Worm (Caenorhabditis elegans) whole organism, young adult: ENCODE measurements around the gene Y73F8A.15.

Source experiments
- F33H1.4 ChIP-seq: fragments of 200-800 bp; sonication (Bioruptor generic); IDR thresholded peaks from 2 replicates; pipeline ENCODE4 v1.3.6; 2022; ENCODE audit warnings: missing genetic modification reagents, missing genetic modification characterization, missing compliant biosample characterization
- F52B5.7 ChIP-seq: sonication (generic microtip); optimal IDR thresholded peaks from 2 replicates; lab custom pipeline; 2016; ENCODE audit warnings: mild to moderate bottlenecking, missing genetic modification characterization, missing compliant biosample characterization
- F57C9.4 ChIP-seq: sonication (generic microtip); optimal IDR thresholded peaks from 2 replicates; lab custom pipeline; 2017; ENCODE audit warnings: mild to moderate bottlenecking, missing genetic modification characterization, missing compliant biosample characterization
- Y95B8A.8 ChIP-seq: fragments of 200-800 bp; sonication (Bioruptor generic); IDR thresholded peaks from 2 replicates; pipeline ENCODE4 v1.3.6; 2022; ENCODE audit warnings: missing genetic modification reagents, missing genetic modification characterization, missing compliant biosample characterization
- akir-1 ChIP-seq: fragments of 200-800 bp; sonication (Bioruptor generic); optimal IDR thresholded peaks from 2 replicates; lab custom pipeline; 2018; ENCODE audit warnings: mild to moderate bottlenecking, missing genetic modification characterization, moderate library complexity, missing compliant biosample characterization
- ceh-79 ChIP-seq: sonication (generic microtip); optimal IDR thresholded peaks from 2 replicates; lab custom pipeline; 2017; ENCODE audit warnings: mild to moderate bottlenecking, missing genetic modification characterization, missing compliant biosample characterization
- efl-1 ChIP-seq: fragments of 150-350 bp; optimal IDR thresholded peaks from 2 replicates; lab custom pipeline; 2014; ENCODE audit warnings: missing biosample characterization, missing genetic modification reagents, missing genetic modification characterization
- fkh-3 ChIP-seq: sonication (generic microtip); optimal IDR thresholded peaks from 2 replicates; lab custom pipeline; 2016; ENCODE audit warnings: mild to moderate bottlenecking, missing genetic modification characterization, missing compliant biosample characterization
- hlh-12 ChIP-seq: sonication (generic microtip); optimal IDR thresholded peaks from 2 replicates; lab custom pipeline; 2016; ENCODE audit warnings: missing genetic modification characterization, missing compliant biosample characterization
- hlh-26 ChIP-seq: fragments of 200-800 bp; sonication (Bioruptor generic); conservative IDR thresholded peaks from 2 replicates; pipeline ENCODE4 v1.3.6; 2022; ENCODE audit warnings: missing genetic modification reagents, missing genetic modification characterization, missing compliant biosample characterization
- hsf-1 ChIP-seq: fragments of 200-800 bp; sonication (Bioruptor generic); IDR thresholded peaks from 2 replicates; pipeline ENCODE4 v1.3.6; 2022; ENCODE audit warnings: missing genetic modification reagents, missing genetic modification characterization, missing compliant biosample characterization
- let-607 ChIP-seq, 2 experiments: fragments of 200-800 bp in 1 of 2; sonication (Bioruptor generic) in 1 of 2; sonication (generic microtip) in 1 of 2; optimal IDR thresholded peaks; 2 replicates each; lab custom pipeline; 2016 to 2018; ENCODE audit warnings: mild to moderate bottlenecking in 2 of 2, missing compliant biosample characterization in 2 of 2, missing genetic modification characterization in 2 of 2, moderate library complexity in 2 of 2, missing genotype in 1 of 2
- lin-35 ChIP-seq, 3 experiments: fragments of 150-350 bp in 2 of 3; sonication (generic microtip) in 1 of 3; optimal IDR thresholded peaks; 2 replicates each; lab custom pipeline; 2014 to 2018; ENCODE audit warnings: missing biosample characterization in 3 of 3, missing genetic modification characterization in 3 of 3, missing genetic modification reagents in 3 of 3
- lir-1 ChIP-seq: fragments of 200-800 bp; sonication (Bioruptor generic); conservative IDR thresholded peaks from 2 replicates; pipeline ENCODE4 v1.3.6; 2022; ENCODE audit warnings: missing genetic modification reagents, missing genetic modification characterization, missing compliant biosample characterization
- madf-3 ChIP-seq: fragments of 200-800 bp; sonication (Bioruptor generic); IDR thresholded peaks from 2 replicates; pipeline ENCODE4 v1.3.6; 2022; ENCODE audit warnings: missing genetic modification reagents, missing genetic modification characterization, missing compliant biosample characterization
- nfya-2 ChIP-seq: fragments of 200-800 bp; sonication (Bioruptor generic); IDR thresholded peaks from 2 replicates; pipeline ENCODE4 v1.3.6; 2022; ENCODE audit warnings: missing genetic modification reagents, missing genetic modification characterization, missing compliant biosample characterization
- nhr-179 ChIP-seq: sonication (generic microtip); optimal IDR thresholded peaks from 2 replicates; lab custom pipeline; 2016; ENCODE audit warnings: mild to moderate bottlenecking, missing genetic modification characterization, missing compliant biosample characterization
- nhr-90 ChIP-seq: sonication (generic microtip); optimal IDR thresholded peaks from 2 replicates; lab custom pipeline; 2016; ENCODE audit warnings: missing genotype, mild to moderate bottlenecking, missing genetic modification characterization, missing compliant biosample characterization
- pha-4 ChIP-seq: fragments of 150-350 bp; sonication (generic microtip); optimal IDR thresholded peaks from 2 replicates; lab custom pipeline; 2014; ENCODE audit warnings: missing biosample characterization, missing genetic modification reagents, missing genetic modification characterization
- repo-1 ChIP-seq: sonication (generic microtip); optimal IDR thresholded peaks from 2 replicates; lab custom pipeline; 2017; ENCODE audit warnings: mild to moderate bottlenecking, missing genetic modification characterization, missing compliant biosample characterization
- snpc-1.3 ChIP-seq: sonication (generic microtip); optimal IDR thresholded peaks from 2 replicates; lab custom pipeline; 2017; ENCODE audit warnings: missing genetic modification characterization, mild to moderate bottlenecking, missing compliant biosample characterization, antibody characterized with exemption, moderate library complexity, missing genotype, missing genetic modification reagents; ENCODE audit not compliant: insufficient read depth
- tbp1 ChIP-seq: fragments of 200-800 bp; sonication (Bioruptor generic); optimal IDR thresholded peaks from 2 replicates; lab custom pipeline; 2018; ENCODE audit warnings: mild to moderate bottlenecking, missing genetic modification characterization, missing compliant biosample characterization
- unc-130 ChIP-seq: sonication (generic microtip); optimal IDR thresholded peaks from 2 replicates; lab custom pipeline; 2016; ENCODE audit warnings: missing genetic modification reagents, missing genetic modification characterization, missing compliant biosample characterization
- unc-62 ChIP-seq: fragments of 150-350 bp; optimal IDR thresholded peaks from 2 replicates; lab custom pipeline; 2014; ENCODE audit warnings: missing biosample characterization, missing genetic modification reagents, missing genetic modification characterization

Y73F8A.15 gene

DNA sequence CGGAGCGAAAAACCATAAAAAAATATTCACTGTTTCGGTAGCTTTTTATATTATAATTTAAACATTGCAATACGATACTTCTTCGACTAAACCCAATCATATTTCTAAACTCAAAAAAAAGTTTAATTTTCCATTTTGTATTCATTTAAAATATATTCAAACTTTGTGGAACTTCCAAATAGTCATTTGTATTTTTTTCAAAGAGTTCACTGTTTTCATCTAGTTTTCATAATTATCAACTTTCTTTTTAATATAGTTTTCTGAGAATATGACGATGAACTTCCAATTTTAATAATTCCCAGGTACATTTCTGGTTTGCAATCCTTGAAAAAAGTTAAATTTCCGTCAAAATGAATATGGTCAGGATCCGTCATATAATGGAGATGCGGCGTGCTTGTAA lies 39.9 kb downstream of the Y73F8A.15 start, which contains the start of gene cpna-4:
cpna-4 (plus strand) TSS at position 301 of the 400 bp plus-strand sequence.
- TF ChIP-seq unc-62 (no peak), akir-1 (GFP tag; lab: Kevin White, UChicago) (no peak), efl-1 (GFP tag; lab: Kevin White, UChicago) (no peak), unc-130 (GFP tag; lab: Kevin White, UChicago) (no peak), lir-1 (GFP tag; lab: Robert Waterston, UW) (no peak), nhr-179 (tag; lab: Kevin White, UChicago) (no peak), hlh-12 (tag; lab: Kevin White, UChicago) (no peak), hlh-26 (GFP tag; lab: Robert Waterston, UW) (no peak), hsf-1 (GFP tag; lab: Robert Waterston, UW) (no peak), ceh-79 (tag; lab: Kevin White, UChicago) (no peak), madf-3 (GFP tag; lab: Robert Waterston, UW) (no peak), F33H1.4 (GFP tag; lab: Robert Waterston, UW) (no peak), repo-1 (no peak), pha-4 (tag; lab: Kevin White, UChicago) (no peak), lin-35 (GFP tag; optimal IDR thresholded peaks at IDR 0.05; lab: Kevin White, UChicago) (no peak), F57C9.4 (no peak), Y95B8A.8 (GFP tag; lab: Robert Waterston, UW) (no peak), snpc-1.3 (tag; lab: Kevin White, UChicago) (no peak)
- TF ChIP-seq, all 124 proteins: peak for 0

DNA sequence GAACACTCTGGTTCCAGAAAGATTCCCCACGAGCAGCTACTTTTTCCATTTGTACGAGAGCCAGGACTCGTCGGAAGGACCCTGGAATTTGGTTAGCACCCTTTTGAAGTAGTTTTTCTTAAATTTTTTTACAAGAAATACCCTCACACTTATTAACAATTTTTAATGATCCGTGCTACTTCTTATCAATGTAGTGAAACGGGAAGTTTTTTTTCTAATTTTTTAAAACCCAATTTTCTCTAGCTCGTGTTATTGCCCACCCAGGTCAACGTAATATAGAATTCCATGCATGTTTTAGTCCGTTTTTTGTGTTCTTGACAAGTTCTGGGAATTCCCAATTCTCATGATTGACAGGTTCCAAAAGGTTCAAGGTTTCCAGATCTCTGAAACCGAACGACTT lies 40.5 kb downstream of the Y73F8A.15 start:
- TF ChIP-seq let-607 (tag; optimal IDR thresholded peaks at IDR 0.05; lab: Kevin White, UChicago) (no peak), pha-4 (tag; lab: Kevin White, UChicago) (no peak), nhr-90 (tag; lab: Kevin White, UChicago) (no peak), nfya-2 (GFP tag; lab: Robert Waterston, UW) (no peak), hsf-1 (GFP tag; lab: Robert Waterston, UW) (no peak), F52B5.7 (tag; lab: Kevin White, UChicago) (no peak), fkh-3 (tag; lab: Kevin White, UChicago) (no peak), tbp1 (GFP tag; lab: Kevin White, UChicago) (no peak), nhr-179 (tag; lab: Kevin White, UChicago) (no peak)
- TF ChIP-seq, all 124 proteins: peak for 0
